Worm (Caenorhabditis elegans) whole organism, L3 larva: Measurements from ENCODE around the gene prx-1.

Source experiments
- mdl-1 ChIP-seq: fragments of 150-350 bp; optimal IDR thresholded peaks from 2 replicates; lab custom pipeline; 2014; ENCODE audit warnings: missing biosample characterization, missing genetic modification characterization
- nhr-77 ChIP-seq: fragments of 150-350 bp; optimal IDR thresholded peaks from 2 replicates; lab custom pipeline; 2014; ENCODE audit warnings: missing biosample characterization, missing genetic modification characterization

- no peak for TF ChIP-seq mdl-1 (tag; lab: Kevin White, UChicago)
- no peak for TF ChIP-seq nhr-77 (tag; lab: Kevin White, UChicago)
Measured at ce11 chrX:14307667-14308066, 6.1 kb upstream of the prx-1 start, which contains the start of gene gphr-2.
